Fruit fly (Drosophila melanogaster) whole organism, embryonic: ENCODE data around the gene CG8668.
A peak's percentile ranks its signal among the peaks of the same experiment; 100 is the strongest.

Experiments used
- Abd-B ChIP-seq: fragments of 200-800 bp; sonication (Bioruptor generic); optimal IDR thresholded peaks from 2 replicates; lab custom pipeline; 2018; ENCODE audit warnings: missing biosample characterization, mild to moderate bottlenecking, missing genetic modification characterization, moderate library complexity
- B-H1 ChIP-seq: fragments of 200-800 bp; sonication (Bioruptor generic); IDR thresholded peaks from 3 replicates; pipeline ENCODE4 v1.3.6; 2022; ENCODE audit warnings: missing biosample characterization, missing genetic modification characterization
- Bteb2 ChIP-seq: fragments of 200-800 bp; sonication (Bioruptor generic); optimal IDR thresholded peaks from 2 replicates; lab custom pipeline; 2016; ENCODE audit warnings: missing biosample characterization, missing genetic modification characterization
- CG10959 ChIP-seq: fragments of 200-800 bp; sonication (Bioruptor generic); IDR thresholded peaks from 2 replicates; pipeline ENCODE4 v1.3.6; 2022; ENCODE audit warnings: missing biosample characterization, missing genetic modification characterization
- CG11398 ChIP-seq: fragments of 200-800 bp; sonication (Bioruptor generic); optimal IDR thresholded peaks from 2 replicates; lab custom pipeline; 2016; ENCODE audit warnings: missing biosample characterization, missing genetic modification characterization
- CG11504 ChIP-seq: fragments of 200-800 bp; sonication (Bioruptor generic); optimal IDR thresholded peaks from 3 replicates; lab custom pipeline; 2019; ENCODE audit warnings: missing biosample characterization, mild to moderate bottlenecking, missing genetic modification characterization, moderate library complexity
- CG11695 ChIP-seq: fragments of 200-800 bp; sonication (Bioruptor generic); IDR thresholded peaks from 3 replicates; pipeline ENCODE4 v1.3.6; 2022; ENCODE audit warnings: missing biosample characterization, missing genetic modification characterization
- CG12942 ChIP-seq: fragments of 200-800 bp; sonication (Bioruptor generic); optimal IDR thresholded peaks from 3 replicates; lab custom pipeline; 2016; ENCODE audit warnings: missing biosample characterization, missing genetic modification characterization
- CG13287 ChIP-seq: fragments of 200-800 bp; sonication (Bioruptor generic); IDR thresholded peaks from 2 replicates; pipeline ENCODE4 v1.3.6; 2022; ENCODE audit warnings: missing biosample characterization, missing genetic modification characterization; ENCODE audit not compliant: partially characterized antibody
- CG13296 ChIP-seq: fragments of 200-800 bp; sonication (Bioruptor generic); optimal IDR thresholded peaks from 3 replicates; lab custom pipeline; 2018; ENCODE audit warnings: missing biosample characterization, mild to moderate bottlenecking, missing genetic modification characterization
- CG14860 ChIP-seq: fragments of 200-800 bp; sonication (Bioruptor generic); IDR thresholded peaks from 3 replicates; pipeline ENCODE4 v1.3.6; 2022; ENCODE audit warnings: missing biosample characterization, missing genetic modification characterization; ENCODE audit not compliant: partially characterized antibody
- CG17359 ChIP-seq: fragments of 200-800 bp; sonication (Bioruptor generic); optimal IDR thresholded peaks from 3 replicates; lab custom pipeline; 2018; ENCODE audit warnings: missing biosample characterization, mild to moderate bottlenecking, missing genetic modification characterization, moderate library complexity
- CG31224 ChIP-seq: fragments of 200-800 bp; sonication (Bioruptor generic); IDR thresholded peaks from 2 replicates; pipeline ENCODE4 v1.3.6; 2022; ENCODE audit warnings: missing biosample characterization, missing genetic modification characterization
- CG33213 ChIP-seq: fragments of 200-800 bp; sonication (Bioruptor generic); optimal IDR thresholded peaks from 3 replicates; lab custom pipeline; 2016; ENCODE audit warnings: missing biosample characterization, missing genetic modification characterization
- CG43689 ChIP-seq: fragments of 200-800 bp; sonication (Bioruptor generic); IDR thresholded peaks from 2 replicates; pipeline ENCODE4 v1.3.6; 2022; ENCODE audit warnings: missing biosample characterization, missing genetic modification characterization
- CG6791 ChIP-seq: fragments of 200-800 bp; sonication (Bioruptor generic); IDR thresholded peaks from 3 replicates; pipeline ENCODE4 v1.3.6; 2022; ENCODE audit warnings: missing biosample characterization, missing genetic modification characterization; ENCODE audit not compliant: partially characterized antibody
- CG6813 ChIP-seq: fragments of 200-800 bp; sonication (Bioruptor generic); optimal IDR thresholded peaks from 2 replicates; lab custom pipeline; 2017; ENCODE audit warnings: missing biosample characterization, missing genetic modification characterization, mild to moderate bottlenecking, moderate library complexity, missing genetic modification reagents
- CG7556 ChIP-seq: fragments of 200-800 bp; sonication (Bioruptor generic); optimal IDR thresholded peaks from 2 replicates; lab custom pipeline; 2017; ENCODE audit warnings: missing biosample characterization, mild to moderate bottlenecking, missing genetic modification characterization
- CG7839 ChIP-seq: fragments of 200-800 bp; sonication (Bioruptor generic); optimal IDR thresholded peaks from 3 replicates; lab custom pipeline; 2018; ENCODE audit warnings: missing biosample characterization, mild to moderate bottlenecking, missing genetic modification characterization, moderate library complexity
- Dll ChIP-seq: fragments of 200-800 bp; sonication (Bioruptor generic); IDR thresholded peaks from 4 replicates; pipeline ENCODE4 v1.3.6; 2022; ENCODE audit warnings: missing biosample characterization, missing genetic modification characterization; ENCODE audit not compliant: partially characterized antibody
- Dref ChIP-seq: fragments of 200-800 bp; sonication (Bioruptor generic); IDR thresholded peaks from 2 replicates; pipeline ENCODE4 v1.3.6; 2022; ENCODE audit warnings: missing biosample characterization, missing genetic modification characterization
- HHEX ChIP-seq: fragments of 200-800 bp; sonication (Bioruptor generic); optimal IDR thresholded peaks from 3 replicates; lab custom pipeline; 2017; ENCODE audit warnings: missing biosample characterization, mild to moderate bottlenecking, missing genetic modification characterization, missing genetic modification reagents
- Jarid2 ChIP-seq: fragments of 200-800 bp; sonication (Bioruptor generic); optimal IDR thresholded peaks from 3 replicates; lab custom pipeline; 2017; ENCODE audit warnings: mild to moderate bottlenecking, missing biosample characterization, missing genetic modification reagents, missing genetic modification characterization
- Oaz ChIP-seq: fragments of 200-800 bp; sonication (Bioruptor generic); IDR thresholded peaks from 2 replicates; pipeline ENCODE4 v1.3.6; 2022; ENCODE audit warnings: missing biosample characterization, missing genetic modification characterization
- Ssrp ChIP-seq: fragments of 200-800 bp; sonication (Bioruptor generic); optimal IDR thresholded peaks from 2 replicates; lab custom pipeline; 2018; ENCODE audit warnings: missing biosample characterization, mild to moderate bottlenecking, missing genetic modification characterization, moderate library complexity
- Tbp ChIP-seq: fragments of >200 bp; optimal IDR thresholded peaks from 2 replicates; lab custom pipeline; 2018; ENCODE audit warnings: missing biosample characterization, missing genetic modification characterization
- amos ChIP-seq: fragments of 200-800 bp; sonication (Bioruptor generic); IDR thresholded peaks from 2 replicates; pipeline ENCODE4 v1.3.6; 2022; ENCODE audit warnings: missing biosample characterization, missing genetic modification characterization; ENCODE audit not compliant: partially characterized antibody
- ash1 ChIP-seq: fragments of 200-800 bp; sonication (Bioruptor generic); optimal IDR thresholded peaks from 2 replicates; lab custom pipeline; 2018; ENCODE audit warnings: missing biosample characterization, mild to moderate bottlenecking, missing genetic modification characterization
- caup ChIP-seq: fragments of 200-800 bp; sonication (Bioruptor generic); optimal IDR thresholded peaks from 3 replicates; lab custom pipeline; 2017; ENCODE audit warnings: missing biosample characterization, mild to moderate bottlenecking, missing genetic modification characterization, moderate library complexity; ENCODE audit not compliant: severe bottlenecking
- chn ChIP-seq: fragments of 200-800 bp; sonication (Bioruptor generic); optimal IDR thresholded peaks from 2 replicates; lab custom pipeline; 2016; ENCODE audit warnings: missing biosample characterization, missing genetic modification characterization
- corto ChIP-seq: fragments of 200-800 bp; sonication (Bioruptor generic); optimal IDR thresholded peaks from 2 replicates; lab custom pipeline; 2016; ENCODE audit warnings: missing biosample characterization, mild to moderate bottlenecking, missing genetic modification characterization, moderate library complexity
- crp ChIP-seq, 2 experiments: fragments of 200-800 bp; sonication (Bioruptor generic); optimal IDR thresholded peaks; 2 replicates in 1 of 2; 3 replicates in 1 of 2; lab custom pipeline; 2017; ENCODE audit warnings: missing biosample characterization in 2 of 2, missing genetic modification characterization in 2 of 2, mild to moderate bottlenecking in 1 of 2, moderate library complexity in 1 of 2
- dan ChIP-seq: fragments of 200-800 bp; sonication (Bioruptor generic); IDR thresholded peaks from 2 replicates; pipeline ENCODE4 v1.3.6; 2022; ENCODE audit warnings: missing biosample characterization, missing genetic modification characterization
- ems ChIP-seq: fragments of 200-800 bp; sonication (Bioruptor generic); optimal IDR thresholded peaks from 3 replicates; lab custom pipeline; 2016; ENCODE audit warnings: missing biosample characterization, missing genetic modification characterization
- exex ChIP-seq: fragments of 200-800 bp; sonication (Bioruptor generic); optimal IDR thresholded peaks from 4 replicates; lab custom pipeline; 2018; ENCODE audit warnings: missing biosample characterization, mild to moderate bottlenecking, missing genetic modification characterization, moderate library complexity
- fu2 ChIP-seq: fragments of 200-800 bp; sonication (Bioruptor generic); optimal IDR thresholded peaks from 2 replicates; lab custom pipeline; 2016; ENCODE audit warnings: missing biosample characterization, missing genetic modification characterization
- grau ChIP-seq: fragments of 200-800 bp; optimal IDR thresholded peaks from 3 replicates; lab custom pipeline; 2019; ENCODE audit warnings: missing biosample characterization, mild to moderate bottlenecking, missing genetic modification characterization, moderate library complexity
- insv ChIP-seq, 2 experiments: fragments of 200-800 bp; sonication (Bioruptor generic); optimal IDR thresholded peaks; 3 replicates each; lab custom pipeline; 2016 to 2018; ENCODE audit warnings: missing biosample characterization in 2 of 2, missing genetic modification characterization in 2 of 2
- jumu ChIP-seq: fragments of 200-800 bp; sonication (Bioruptor generic); optimal IDR thresholded peaks from 3 replicates; lab custom pipeline; 2016; ENCODE audit warnings: missing biosample characterization, missing genetic modification characterization
- kni ChIP-seq: fragments of 200-800 bp; sonication (Bioruptor generic); optimal IDR thresholded peaks from 3 replicates; lab custom pipeline; 2017; ENCODE audit warnings: mild to moderate bottlenecking, missing biosample characterization, missing genetic modification reagents, missing genetic modification characterization
- nom ChIP-seq: fragments of 200-800 bp; sonication (Bioruptor generic); optimal IDR thresholded peaks from 2 replicates; lab custom pipeline; 2017; ENCODE audit warnings: missing biosample characterization, missing genetic modification characterization, mild to moderate bottlenecking, moderate library complexity, missing genetic modification reagents
- otp ChIP-seq: fragments of 200-800 bp; sonication (Bioruptor generic); IDR thresholded peaks from 3 replicates; pipeline ENCODE4, ENCODE4 v1.3.6; 2022; ENCODE audit warnings: missing biosample characterization, missing genetic modification characterization
- ro ChIP-seq: fragments of 200-800 bp; sonication (Bioruptor generic); IDR thresholded peaks from 2 replicates; pipeline ENCODE4 v1.3.6; 2022; ENCODE audit warnings: missing biosample characterization, missing genetic modification characterization
- schlank ChIP-seq: fragments of 200-800 bp; sonication (Bioruptor generic); optimal IDR thresholded peaks from 2 replicates; lab custom pipeline; 2018; ENCODE audit warnings: missing biosample characterization, mild to moderate bottlenecking, missing genetic modification characterization
- sim ChIP-seq: fragments of 200-800 bp; sonication (Bioruptor generic); IDR thresholded peaks from 2 replicates; pipeline ENCODE4 v1.3.6; 2022; ENCODE audit warnings: missing biosample characterization, missing genetic modification characterization
- sima ChIP-seq: fragments of 200-800 bp; sonication (Bioruptor generic); optimal IDR thresholded peaks from 2 replicates; lab custom pipeline; 2016; ENCODE audit warnings: missing biosample characterization, missing genetic modification characterization
- sna ChIP-seq: fragments of 200-800 bp; sonication (Bioruptor generic); IDR thresholded peaks from 2 replicates; pipeline ENCODE4 v1.3.6; 2022; ENCODE audit warnings: missing biosample characterization, missing genetic modification characterization; ENCODE audit not compliant: partially characterized antibody
- stwl ChIP-seq: fragments of 200-800 bp; sonication (Bioruptor generic); optimal IDR thresholded peaks from 3 replicates; lab custom pipeline; 2018; ENCODE audit warnings: missing biosample characterization, mild to moderate bottlenecking, missing genetic modification characterization, moderate library complexity
- twi ChIP-seq: fragments of 200-800 bp; optimal IDR thresholded peaks from 2 replicates; lab custom pipeline; 2019; ENCODE audit warnings: missing biosample characterization, mild to moderate bottlenecking, missing genetic modification characterization, moderate library complexity
- vfl ChIP-seq: fragments of 200-800 bp; sonication (Bioruptor generic); optimal IDR thresholded peaks from 2 replicates; lab custom pipeline; 2016; ENCODE audit warnings: missing biosample characterization, missing genetic modification characterization

CG8668 gene

dm6 chr2L:8163588-8164166 lies 36.9 kb downstream of the CG8668 start (continued):
- TF ChIP-seq sima (GFP tag; lab: Kevin White, UChicago) (no peak), CG17359 (tag; lab: Kevin White, UChicago) (no peak), chn (GFP tag; lab: Kevin White, UChicago) (no peak), CG6813 (GFP tag; lab: Kevin White, UChicago) (peak; percentile 9), schlank (no peak), Dll (no peak), sim (GFP tag; lab: Robert Waterston, UW) (no peak), ems (GFP tag; lab: Kevin White, UChicago) (no peak), Bteb2 (GFP tag; lab: Kevin White, UChicago) (no peak), twi (tag; lab: Kevin White, UChicago) (no peak), CG7839 (tag; lab: Kevin White, UChicago) (no peak), stwl (tag; lab: Kevin White, UChicago) (no peak), CG10959 (GFP tag; lab: Robert Waterston, UW) (no peak), fu2 (GFP tag; lab: Kevin White, UChicago) (no peak), CG11695 (GFP tag; lab: Robert Waterston, UW) (no peak), vfl (GFP tag; lab: Kevin White, UChicago) (no peak), CG7556 (GFP tag; lab: Kevin White, UChicago) (no peak), nom (no peak), CG11504 (tag; lab: Kevin White, UChicago) (no peak), Jarid2 (GFP tag; lab: Kevin White, UChicago) (no peak), CG12942 (GFP tag; lab: Kevin White, UChicago) (no peak), CG13287 (GFP tag; lab: Robert Waterston, UW) (no peak), Abd-B (GFP tag; lab: Kevin White, UChicago) (no peak), HHEX (GFP tag; lab: Kevin White, UChicago) (no peak), CG14860 (GFP tag; lab: Robert Waterston, UW) (no peak), sna (GFP tag; lab: Robert Waterston, UW) (no peak), jumu (GFP tag; lab: Kevin White, UChicago) (no peak), ash1 (GFP tag; lab: Kevin White, UChicago) (no peak), insv (GFP tag; optimal IDR thresholded peaks at IDR 0.05; lab: Kevin White, UChicago) (no peak), CG11398 (GFP tag; lab: Kevin White, UChicago) (no peak), B-H1 (GFP tag; lab: Robert Waterston, UW) (no peak), kni (GFP tag; lab: Kevin White, UChicago) (peak; percentile 53), CG33213 (GFP tag; lab: Kevin White, UChicago) (no peak), CG43689 (GFP tag; lab: Robert Waterston, UW) (no peak), Dref (GFP tag; lab: Robert Waterston, UW) (no peak), CG31224 (GFP tag; lab: Robert Waterston, UW) (no peak), Ssrp (tag; lab: Kevin White, UChicago) (no peak), Oaz (no peak), ro (GFP tag; lab: Robert Waterston, UW) (no peak), amos (GFP tag; lab: Robert Waterston, UW) (0 out of 2 replicates have a peak, but pooled peaks have one; percentile 17), dan (GFP tag; lab: Robert Waterston, UW) (no peak), CG6791 (GFP tag; lab: Robert Waterston, UW) (no peak), exex (peak; percentile 46), crp (GFP tag; optimal IDR thresholded peaks at IDR 0.05; lab: Kevin White, UChicago) (no peak), caup (GFP tag; lab: Kevin White, UChicago) (peak; percentile 4), Tbp (GFP tag; lab: Kevin White, UChicago) (no peak), grau (tag; lab: Kevin White, UChicago) (no peak), corto (no peak), CG13296 (GFP tag; lab: Kevin White, UChicago) (no peak), otp (peak; percentile 4; the same call in 1 of the 3 replicates)
